Worm (Caenorhabditis elegans) whole organism, L2 larva: ENCODE data around the gene F44F4.9.

ENCODE experiments used
- ZK546.5 ChIP-seq: sonication (generic microtip); optimal IDR thresholded peaks from 2 replicates; lab custom pipeline; 2017; ENCODE audit warnings: missing biosample characterization, missing genetic modification characterization
- alr-1 ChIP-seq: fragments of 150-350 bp; optimal IDR thresholded peaks from 2 replicates; lab custom pipeline; 2014; ENCODE audit warnings: missing biosample characterization, missing genetic modification characterization
- ama-1 ChIP-seq: fragments of 150-350 bp; optimal IDR thresholded peaks from 2 replicates; lab custom pipeline; 2018; ENCODE audit warnings: inconsistent platforms
- nhr-6 ChIP-seq: fragments of 150-350 bp; optimal IDR thresholded peaks from 2 replicates; lab custom pipeline; 2014; ENCODE audit warnings: missing biosample characterization, missing genetic modification characterization
- ztf-4 ChIP-seq: fragments of 150-350 bp; optimal IDR thresholded peaks from 2 replicates; lab custom pipeline; 2014; ENCODE audit warnings: missing biosample characterization, missing genetic modification characterization

DNA sequence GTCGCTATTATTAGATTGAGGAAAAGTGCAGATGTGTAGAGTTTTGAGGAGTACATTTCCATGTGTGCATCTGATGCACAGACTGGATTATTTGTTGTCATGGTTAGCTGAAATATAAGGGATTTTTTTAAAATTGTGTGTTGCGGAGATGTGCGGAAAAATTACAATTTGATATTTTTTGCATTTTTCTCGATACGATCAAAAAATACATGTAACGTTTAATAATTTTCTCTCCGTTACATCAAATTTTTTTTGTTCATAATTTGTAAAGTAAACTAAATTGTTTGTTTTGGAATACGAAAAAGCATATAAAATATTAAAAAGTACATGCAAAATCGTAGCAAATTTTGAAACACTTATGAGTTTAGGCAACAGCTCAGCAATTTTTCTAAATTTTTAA is 5.4 kb downstream of the F44F4.9 start, which contains the start of gene sra-11:
- TF ChIP-seq alr-1 (tag; lab: Kevin White, UChicago) (no peak), nhr-6 (tag; lab: Kevin White, UChicago) (no peak), ZK546.5 (tag; lab: Kevin White, UChicago) (no peak), ama-1 (no peak), ztf-4 (tag; lab: Kevin White, UChicago) (no peak)
